Fruit fly (Drosophila melanogaster) whole organism, embryonic: Measurements from ENCODE around the gene yrt.

Source experiments
- BEAF-32 ChIP-seq: fragments of 200-800 bp; sonication (Bioruptor generic); optimal IDR thresholded peaks from 3 replicates; lab custom pipeline; 2017; ENCODE audit warnings: missing biosample characterization, missing genetic modification characterization, mild to moderate bottlenecking, moderate library complexity, missing genetic modification reagents
- CG10654 ChIP-seq: fragments of 200-800 bp; sonication (Bioruptor generic); optimal IDR thresholded peaks from 2 replicates; lab custom pipeline; 2016; ENCODE audit warnings: missing biosample characterization, missing genetic modification characterization
- CG11696 ChIP-seq: fragments of 200-800 bp; sonication (Bioruptor generic); IDR thresholded peaks from 2 replicates; pipeline ENCODE4 v1.3.6; 2022; ENCODE audit warnings: missing biosample characterization, missing genetic modification characterization
- CG12071 ChIP-seq: fragments of 200-800 bp; sonication (Bioruptor generic); optimal IDR thresholded peaks from 3 replicates; lab custom pipeline; 2018; ENCODE audit warnings: missing biosample characterization, mild to moderate bottlenecking, missing genetic modification characterization
- CG12769 ChIP-seq: fragments of 200-800 bp; sonication (Bioruptor generic); optimal IDR thresholded peaks from 2 replicates; lab custom pipeline; 2019; ENCODE audit warnings: missing biosample characterization, mild to moderate bottlenecking, missing genetic modification characterization, moderate library complexity
- CG14050 ChIP-seq: fragments of 200-800 bp; sonication (Bioruptor generic); IDR thresholded peaks from 3 replicates; pipeline ENCODE4 v1.3.6; 2022; ENCODE audit warnings: missing biosample characterization, missing genetic modification characterization
- CG16813 ChIP-seq: fragments of 200-800 bp; sonication (Bioruptor generic); IDR thresholded peaks from 3 replicates; pipeline ENCODE4 v1.3.6; 2022; ENCODE audit warnings: missing biosample characterization, missing genetic modification characterization; ENCODE audit not compliant: partially characterized antibody
- CG16863 ChIP-seq: fragments of 200-800 bp; sonication (Bioruptor generic); optimal IDR thresholded peaks from 3 replicates; lab custom pipeline; 2016; ENCODE audit warnings: missing biosample characterization, missing genetic modification characterization
- CG17186 ChIP-seq: fragments of 200-800 bp; sonication (Bioruptor generic); optimal IDR thresholded peaks from 3 replicates; lab custom pipeline; 2017; ENCODE audit warnings: missing biosample characterization, missing genetic modification reagents, missing genetic modification characterization
- CG17328 ChIP-seq: fragments of 200-800 bp; sonication (Bioruptor generic); IDR thresholded peaks from 2 replicates; pipeline ENCODE4 v1.3.6; 2022; ENCODE audit warnings: missing biosample characterization, missing genetic modification characterization
- CG17829 ChIP-seq: fragments of 200-800 bp; optimal IDR thresholded peaks from 2 replicates; lab custom pipeline; 2019; ENCODE audit warnings: missing biosample characterization, mild to moderate bottlenecking, missing genetic modification characterization, moderate library complexity
- CG18599 ChIP-seq: fragments of 200-800 bp; sonication (Bioruptor generic); optimal IDR thresholded peaks from 3 replicates; lab custom pipeline; 2017; ENCODE audit warnings: missing biosample characterization, missing genetic modification characterization, mild to moderate bottlenecking, moderate library complexity, missing genetic modification reagents
- CG18764 ChIP-seq: fragments of 200-800 bp; sonication (Bioruptor generic); optimal IDR thresholded peaks from 3 replicates; lab custom pipeline; 2016; ENCODE audit warnings: missing biosample characterization, missing genetic modification characterization
- CG2116 ChIP-seq: fragments of 200-800 bp; sonication (Bioruptor generic); optimal IDR thresholded peaks from 3 replicates; lab custom pipeline; 2018; ENCODE audit warnings: missing biosample characterization, mild to moderate bottlenecking, missing genetic modification characterization
- CG32767 ChIP-seq: fragments of 200-800 bp; sonication (Bioruptor generic); IDR thresholded peaks from 2 replicates; pipeline ENCODE4 v1.3.6; 2022; ENCODE audit warnings: missing biosample characterization, missing genetic modification characterization
- CG3281 ChIP-seq: fragments of 200-800 bp; sonication (Bioruptor generic); optimal IDR thresholded peaks from 3 replicates; lab custom pipeline; 2017; ENCODE audit warnings: missing biosample characterization, mild to moderate bottlenecking, missing genetic modification characterization
- CG33557 ChIP-seq: fragments of 200-800 bp; sonication (Bioruptor generic); optimal IDR thresholded peaks from 2 replicates; lab custom pipeline; 2019; ENCODE audit warnings: missing biosample characterization, mild to moderate bottlenecking, missing genetic modification characterization, moderate library complexity
- CG42726 ChIP-seq: fragments of 200-800 bp; sonication (Bioruptor generic); IDR thresholded peaks from 2 replicates; pipeline ENCODE4 v1.3.6; 2022; ENCODE audit warnings: missing biosample characterization, missing genetic modification characterization; ENCODE audit not compliant: partially characterized antibody
- CG7839 ChIP-seq: fragments of 200-800 bp; sonication (Bioruptor generic); optimal IDR thresholded peaks from 3 replicates; lab custom pipeline; 2018; ENCODE audit warnings: missing biosample characterization, mild to moderate bottlenecking, missing genetic modification characterization, moderate library complexity
- CG8924 ChIP-seq: fragments of 200-800 bp; optimal IDR thresholded peaks from 3 replicates; lab custom pipeline; 2019; ENCODE audit warnings: missing biosample characterization, mild to moderate bottlenecking, missing genetic modification characterization, moderate library complexity
- CG9727 ChIP-seq: fragments of 200-800 bp; sonication (Bioruptor generic); optimal IDR thresholded peaks from 3 replicates; lab custom pipeline; 2017; ENCODE audit warnings: missing biosample characterization, mild to moderate bottlenecking, missing genetic modification characterization
- Dad ChIP-seq: fragments of 200-800 bp; sonication (Bioruptor generic); optimal IDR thresholded peaks from 3 replicates; lab custom pipeline; 2016; ENCODE audit warnings: missing biosample characterization, missing genetic modification characterization
- Ets65A ChIP-seq: fragments of 200-800 bp; sonication (Bioruptor generic); peaks from one replicate; lab custom pipeline; 2016; ENCODE audit warnings: missing biosample characterization, missing genetic modification characterization
- HLH4C ChIP-seq: fragments of 200-800 bp; sonication (Bioruptor generic); IDR thresholded peaks from 3 replicates; pipeline ENCODE4 v1.3.6; 2022; ENCODE audit warnings: missing biosample characterization, missing genetic modification characterization; ENCODE audit not compliant: partially characterized antibody
- HLHmδ ChIP-seq: fragments of 200-800 bp; sonication (Bioruptor generic); optimal IDR thresholded peaks from 2 replicates; lab custom pipeline; 2018; ENCODE audit warnings: missing biosample characterization, mild to moderate bottlenecking, missing genetic modification characterization, moderate library complexity
- HmgD ChIP-seq: fragments of 200-800 bp; sonication (Bioruptor generic); optimal IDR thresholded peaks from 3 replicates; lab custom pipeline; 2016; ENCODE audit warnings: missing biosample characterization, missing genetic modification characterization
- Hmx ChIP-seq: fragments of 200-800 bp; sonication (Bioruptor generic); optimal IDR thresholded peaks from 2 replicates; lab custom pipeline; 2016; ENCODE audit warnings: missing biosample characterization, missing genetic modification characterization
- Max ChIP-seq: fragments of 200-800 bp; sonication (Bioruptor generic); optimal IDR thresholded peaks from 2 replicates; lab custom pipeline; 2016; ENCODE audit warnings: missing biosample characterization, mild to moderate bottlenecking, missing genetic modification characterization
- Myb ChIP-seq: fragments of 200-800 bp; sonication (Bioruptor generic); optimal IDR thresholded peaks from 2 replicates; lab custom pipeline; 2016; ENCODE audit warnings: missing biosample characterization, missing genetic modification characterization
- Ravus ChIP-seq: fragments of 200-800 bp; sonication (Bioruptor generic); IDR thresholded peaks from 2 replicates; pipeline ENCODE4 v1.3.6; 2022; ENCODE audit warnings: missing biosample characterization, missing genetic modification characterization
- Sin3A ChIP-seq: fragments of >200 bp; optimal IDR thresholded peaks from 2 replicates; lab custom pipeline; 2018
- Usf ChIP-seq: fragments of 200-800 bp; sonication (Bioruptor generic); optimal IDR thresholded peaks from 2 replicates; lab custom pipeline; 2017; ENCODE audit warnings: missing genotype, missing biosample characterization, missing genetic modification characterization
- bab2 ChIP-seq: fragments of 200-800 bp; sonication (Bioruptor generic); optimal IDR thresholded peaks from 2 replicates; lab custom pipeline; 2016; ENCODE audit warnings: missing biosample characterization, missing genetic modification characterization
- disco-r ChIP-seq: fragments of 200-800 bp; sonication (Bioruptor generic); optimal IDR thresholded peaks from 2 replicates; lab custom pipeline; 2016; ENCODE audit warnings: missing biosample characterization, missing genetic modification characterization
- fru ChIP-seq: fragments of >200 bp; optimal IDR thresholded peaks from 2 replicates; lab custom pipeline; 2017
- kah ChIP-seq: fragments of 200-800 bp; sonication (Bioruptor generic); optimal IDR thresholded peaks from 2 replicates; lab custom pipeline; 2018; ENCODE audit warnings: missing biosample characterization, mild to moderate bottlenecking, missing genetic modification characterization
- mirr ChIP-seq: fragments of 200-800 bp; sonication (Bioruptor generic); optimal IDR thresholded peaks from 3 replicates; lab custom pipeline; 2018; ENCODE audit warnings: missing biosample characterization, mild to moderate bottlenecking, missing genetic modification characterization
- odd ChIP-seq: fragments of 200-800 bp; sonication (Bioruptor generic); optimal IDR thresholded peaks from 2 replicates; lab custom pipeline; 2017; ENCODE audit warnings: missing biosample characterization, mild to moderate bottlenecking, missing genetic modification characterization
- onecut ChIP-seq: fragments of 200-800 bp; sonication (Bioruptor generic); IDR thresholded peaks from 2 replicates; pipeline ENCODE4 v1.3.6; 2022; ENCODE audit warnings: missing biosample characterization, missing genetic modification characterization
- pita ChIP-seq: fragments of 200-800 bp; sonication (Bioruptor generic); optimal IDR thresholded peaks from 2 replicates; lab custom pipeline; 2017; ENCODE audit warnings: missing biosample characterization, mild to moderate bottlenecking, missing genetic modification characterization
- ro ChIP-seq: fragments of 200-800 bp; sonication (Bioruptor generic); IDR thresholded peaks from 2 replicates; pipeline ENCODE4 v1.3.6; 2022; ENCODE audit warnings: missing biosample characterization, missing genetic modification characterization
- so ChIP-seq: fragments of 200-800 bp; sonication (Bioruptor generic); IDR thresholded peaks from 3 replicates; pipeline ENCODE4 v1.3.6; 2022; ENCODE audit warnings: missing biosample characterization, missing genetic modification characterization
- ssp ChIP-seq: fragments of 200-800 bp; sonication (Bioruptor generic); IDR thresholded peaks from 2 replicates; pipeline ENCODE4 v1.3.6; 2022; ENCODE audit warnings: missing biosample characterization, missing genetic modification characterization
- stc ChIP-seq: fragments of 200-800 bp; sonication (Bioruptor generic); IDR thresholded peaks from 2 replicates; pipeline ENCODE4 v1.3.6; 2022; ENCODE audit warnings: missing biosample characterization, missing genetic modification characterization
- sug ChIP-seq: fragments of 200-800 bp; optimal IDR thresholded peaks from 2 replicates; lab custom pipeline; 2019; ENCODE audit warnings: missing biosample characterization, mild to moderate bottlenecking, missing genetic modification characterization, moderate library complexity
- tna ChIP-seq: fragments of 200-800 bp; sonication (Bioruptor generic); IDR thresholded peaks from 2 replicates; pipeline ENCODE4 v1.3.6; 2022; ENCODE audit warnings: missing biosample characterization, missing genetic modification characterization; ENCODE audit not compliant: partially characterized antibody
- unpg ChIP-seq: fragments of 200-800 bp; sonication (Bioruptor generic); optimal IDR thresholded peaks from 3 replicates; lab custom pipeline; 2018; ENCODE audit warnings: missing biosample characterization, mild to moderate bottlenecking, missing genetic modification characterization, moderate library complexity
- usp ChIP-seq: fragments of >200 bp; optimal IDR thresholded peaks from 2 replicates; lab custom pipeline; 2017; ENCODE audit warnings: missing biosample characterization, missing genetic modification characterization
- vfl ChIP-seq: fragments of 200-800 bp; sonication (Bioruptor generic); optimal IDR thresholded peaks from 2 replicates; lab custom pipeline; 2016; ENCODE audit warnings: missing biosample characterization, missing genetic modification characterization
- wek ChIP-seq: fragments of 200-800 bp; sonication (Bioruptor generic); optimal IDR thresholded peaks from 3 replicates; lab custom pipeline; 2018; ENCODE audit warnings: missing biosample characterization, mild to moderate bottlenecking, missing genetic modification characterization, moderate library complexity

The yrt gene

DNA sequence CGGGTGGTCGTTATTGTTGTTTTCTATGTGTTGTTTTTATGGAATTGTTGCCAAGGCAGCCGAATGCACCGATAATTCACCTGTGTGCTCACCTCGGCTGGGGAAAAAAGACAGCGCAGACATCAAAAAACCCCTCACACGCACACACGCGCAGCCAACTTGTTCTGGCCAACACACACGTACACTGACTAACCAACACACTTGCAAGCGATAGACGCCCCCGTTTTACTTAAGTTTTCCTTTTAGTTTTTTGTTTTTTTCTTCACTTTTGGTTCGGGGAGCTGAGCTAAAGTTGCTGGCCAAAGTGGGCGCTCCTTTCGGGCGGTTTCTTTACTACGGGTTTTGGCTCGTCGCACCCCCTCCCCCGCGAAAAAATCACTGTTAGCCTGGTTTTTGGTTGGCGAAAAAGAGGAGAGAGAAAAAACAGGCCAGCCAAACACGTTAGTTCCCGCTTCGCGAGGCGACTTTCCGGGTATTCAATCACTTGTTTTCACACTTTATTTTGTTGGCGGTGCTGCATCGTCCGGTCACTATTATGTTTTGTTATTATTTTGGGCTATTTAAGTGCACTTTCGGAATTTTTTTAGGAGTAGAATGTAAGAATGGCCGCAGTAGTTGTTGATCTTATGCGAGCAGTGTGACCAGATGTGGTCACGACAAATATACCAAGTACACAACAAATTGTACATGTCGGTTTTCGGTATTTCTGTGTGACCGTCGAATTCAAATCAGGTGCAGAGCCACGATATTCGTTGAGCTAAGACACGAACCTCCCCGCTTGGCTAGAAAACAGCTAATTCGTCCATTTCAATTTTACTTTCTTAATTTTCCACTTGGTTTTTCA is at the start of gene yrt (continued):
- no peak for TF ChIP-seq HmgD (GFP tag; lab: Kevin White, UChicago)
- TF ChIP-seq tna (GFP tag; lab: Robert Waterston, UW): no peak; the same call in 1 of the 2 replicates
- peak; percentile 3 for TF ChIP-seq sug
- TF ChIP-seq CG10654: no peak
- TF ChIP-seq CG18764 (GFP tag; lab: Kevin White, UChicago): no peak
- TF ChIP-seq Usf: no peak
- TF ChIP-seq CG16863 (GFP tag; lab: Kevin White, UChicago): no peak
- TF ChIP-seq unpg (GFP tag; lab: Kevin White, UChicago): no peak
- TF ChIP-seq onecut: no peak
- no peak for TF ChIP-seq HLH4C
- no peak for TF ChIP-seq CG14050 (GFP tag; lab: Robert Waterston, UW)
- TF ChIP-seq Ets65A (GFP tag; lab: Kevin White, UChicago): peak; percentile 88
- TF ChIP-seq kah: no peak
- no peak for TF ChIP-seq Ravus
- TF ChIP-seq Max (GFP tag; lab: Kevin White, UChicago): no peak
- TF ChIP-seq CG32767 (GFP tag; lab: Robert Waterston, UW): no peak
- no peak for TF ChIP-seq Dad
- no peak for TF ChIP-seq disco-r (GFP tag; lab: Kevin White, UChicago)
- no peak for TF ChIP-seq ro
- no peak for TF ChIP-seq odd
- peak; percentile 38 for TF ChIP-seq BEAF-32 (GFP tag; lab: Kevin White, UChicago)
- no peak for TF ChIP-seq CG7839
- TF ChIP-seq stc (GFP tag; lab: Robert Waterston, UW): no peak
- TF ChIP-seq CG3281 (GFP tag; lab: Kevin White, UChicago): no peak
- no peak for TF ChIP-seq CG12071 (GFP tag; lab: Kevin White, UChicago)
- TF ChIP-seq ssp (GFP tag; lab: Robert Waterston, UW): no peak
- TF ChIP-seq CG17186 (GFP tag; lab: Kevin White, UChicago): peak; percentile 26
- no peak for TF ChIP-seq CG11696 (GFP tag; lab: Robert Waterston, UW)
- no peak for TF ChIP-seq CG17829
- no peak for TF ChIP-seq CG18599 (GFP tag; lab: Kevin White, UChicago)
- no peak for TF ChIP-seq usp (GFP tag; lab: Kevin White, UChicago)
- no peak for TF ChIP-seq HLHmδ (GFP tag; lab: Kevin White, UChicago)
- TF ChIP-seq CG9727 (GFP tag; lab: Kevin White, UChicago): no peak
- TF ChIP-seq Hmx (GFP tag; lab: Kevin White, UChicago): no peak
- no peak for TF ChIP-seq bab2
- peak; percentile 16 for TF ChIP-seq CG2116 (GFP tag; lab: Kevin White, UChicago)
- TF ChIP-seq so (GFP tag; lab: Robert Waterston, UW): 0 out of 3 replicates have a peak, but pooled peaks have one; percentile 21
- TF ChIP-seq CG42726 (GFP tag; lab: Robert Waterston, UW): no peak
- no peak for TF ChIP-seq CG8924 (tag; lab: Kevin White, UChicago)
- peak; percentile 46 for TF ChIP-seq Myb (GFP tag; lab: Kevin White, UChicago)
- TF ChIP-seq mirr (GFP tag; lab: Kevin White, UChicago): no peak
- TF ChIP-seq CG12769 (tag; lab: Kevin White, UChicago): no peak
- TF ChIP-seq Sin3A: peak; percentile 36
- TF ChIP-seq CG16813: 0 out of 3 replicates have a peak, but pooled peaks have one; percentile 14
- TF ChIP-seq CG33557: no peak
- no peak for TF ChIP-seq fru (lab: Kevin White, UChicago)
- no peak for TF ChIP-seq wek (GFP tag; lab: Kevin White, UChicago)
- no peak for TF ChIP-seq vfl (GFP tag; lab: Kevin White, UChicago)
- peak; percentile 81 for TF ChIP-seq pita (GFP tag; lab: Kevin White, UChicago)
- no peak for TF ChIP-seq CG17328 (GFP tag; lab: Robert Waterston, UW)
